Worm (Caenorhabditis elegans) whole organism, L4/young adult: Measurements from ENCODE around the gene K08E4.7.

Experiments used
- W03F9.2 ChIP-seq: fragments of 150-350 bp; optimal IDR thresholded peaks from 2 replicates; lab custom pipeline; 2014; ENCODE audit warnings: missing biosample characterization, missing genetic modification characterization
- him-1 ChIP-seq: sonication (generic microtip); optimal IDR thresholded peaks from 2 replicates; lab custom pipeline; 2016; ENCODE audit warnings: missing genotype, missing genetic modification reagents, missing genetic modification characterization, missing compliant biosample characterization

DNA sequence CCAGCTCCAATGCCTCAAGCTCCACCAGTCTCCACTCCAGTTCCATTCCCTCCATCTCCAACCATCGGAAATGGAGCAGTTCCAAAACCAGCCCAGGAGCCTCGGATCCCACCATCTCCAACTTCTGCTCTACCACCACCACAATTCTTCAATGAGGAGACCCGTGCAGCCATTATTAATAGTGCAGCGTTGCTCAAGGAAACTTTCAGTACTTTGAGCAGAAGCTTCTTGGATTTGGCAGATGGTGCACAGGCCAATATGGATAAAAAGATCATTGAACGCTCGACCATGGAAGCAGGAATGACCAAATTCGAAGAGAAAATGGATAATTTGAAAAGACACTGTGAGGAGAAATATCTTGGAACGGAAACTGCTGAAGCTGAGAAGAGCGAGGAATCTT is 40.2 kb upstream of the K08E4.7 start:
- TF ChIP-seq W03F9.2 (tag; lab: Kevin White, UChicago), result no peak
- no peak for TF ChIP-seq him-1 (tag; lab: Kevin White, UChicago)
